Fruit fly (Drosophila melanogaster): Measurements from ENCODE around the gene Cbl.

Gene Cbl

DNA sequence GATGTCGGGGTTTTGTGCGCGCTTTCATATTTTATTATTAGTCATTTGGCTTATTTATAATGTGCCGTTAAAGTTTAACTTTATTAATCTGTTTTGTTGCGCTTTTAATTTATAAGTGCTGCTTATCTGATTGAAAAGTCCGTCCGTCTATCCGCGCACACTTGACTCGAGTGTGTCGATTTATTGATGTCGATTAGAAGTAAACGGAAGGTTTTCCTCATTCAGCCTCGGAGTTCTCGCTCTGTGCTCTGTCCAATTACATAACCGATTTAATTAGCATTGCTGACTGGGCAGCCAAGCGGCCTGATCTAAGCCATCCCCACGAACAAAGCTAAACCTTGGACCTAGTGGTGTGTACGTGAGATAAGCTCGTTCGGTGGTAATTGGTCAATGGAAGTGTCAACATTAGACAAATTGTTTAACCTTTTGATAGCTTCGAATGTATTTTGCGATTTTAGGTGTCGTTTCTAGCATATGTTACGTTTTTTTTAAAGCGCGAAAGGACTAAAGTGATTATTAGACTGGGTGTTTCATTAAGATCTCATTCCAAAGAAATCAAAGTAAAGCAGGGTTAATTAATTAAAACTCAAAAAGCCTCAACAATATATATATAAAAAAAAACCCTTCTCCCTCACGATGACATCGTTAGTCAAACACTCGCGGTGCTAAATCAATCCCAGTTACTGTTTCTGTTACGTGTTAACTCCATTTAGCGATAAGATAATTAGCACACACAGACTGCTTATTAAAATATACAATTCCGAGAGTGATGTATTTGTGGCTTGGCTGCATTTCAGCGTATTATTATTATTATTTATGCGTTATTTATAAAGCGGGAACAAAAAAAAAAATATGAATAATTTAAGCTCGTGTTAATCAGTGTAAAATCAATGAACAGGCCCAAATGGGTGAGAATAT, 28.9 kb downstream of the Cbl start:
- TF ChIP-seq CG14711 (tag; optimal IDR thresholded peaks at IDR 0.05) (no peak), pad (GFP tag; optimal IDR thresholded peaks at IDR 0.05) (no peak), cnc (optimal IDR thresholded peaks at IDR 0.05) (no peak), toe (GFP tag; optimal IDR thresholded peaks at IDR 0.05) (peak; percentile 39), Mnt (GFP tag; optimal IDR thresholded peaks at IDR 0.05) (no peak), CG5204 (GFP tag; optimal IDR thresholded peaks at IDR 0.05) (peak; percentile 62), CG7101 (tag; optimal IDR thresholded peaks at IDR 0.05) (peak; percentile 36), CG12768 (GFP tag; optimal IDR thresholded peaks at IDR 0.05) (peak; percentile 67), ovo (GFP tag; optimal IDR thresholded peaks at IDR 0.05) (no peak), Crg-1 (GFP tag; optimal IDR thresholded peaks at IDR 0.05) (no peak), CG33017 (tag; optimal IDR thresholded peaks at IDR 0.05) (peak; percentile 25), Clk (GFP tag; optimal IDR thresholded peaks at IDR 0.05) (no peak), kay (GFP tag; ENCODE audit: borderline replicate concordance) (peak; percentile 70), bab1 (GFP tag; optimal IDR thresholded peaks at IDR 0.05) (no peak), Hr96 (GFP tag; optimal IDR thresholded peaks at IDR 0.05) (peak; percentile 12), CG11617 (GFP tag; optimal IDR thresholded peaks at IDR 0.05) (peak; percentile 19), cic (GFP tag; optimal IDR thresholded peaks at IDR 0.05) (no peak), CG7045 (GFP tag; optimal IDR thresholded peaks at IDR 0.05) (peak; percentile 59), CG1620 (GFP tag; optimal IDR thresholded peaks at IDR 0.05) (no peak), tj (GFP tag; optimal IDR thresholded peaks at IDR 0.05) (peak; percentile 37)

DNA sequence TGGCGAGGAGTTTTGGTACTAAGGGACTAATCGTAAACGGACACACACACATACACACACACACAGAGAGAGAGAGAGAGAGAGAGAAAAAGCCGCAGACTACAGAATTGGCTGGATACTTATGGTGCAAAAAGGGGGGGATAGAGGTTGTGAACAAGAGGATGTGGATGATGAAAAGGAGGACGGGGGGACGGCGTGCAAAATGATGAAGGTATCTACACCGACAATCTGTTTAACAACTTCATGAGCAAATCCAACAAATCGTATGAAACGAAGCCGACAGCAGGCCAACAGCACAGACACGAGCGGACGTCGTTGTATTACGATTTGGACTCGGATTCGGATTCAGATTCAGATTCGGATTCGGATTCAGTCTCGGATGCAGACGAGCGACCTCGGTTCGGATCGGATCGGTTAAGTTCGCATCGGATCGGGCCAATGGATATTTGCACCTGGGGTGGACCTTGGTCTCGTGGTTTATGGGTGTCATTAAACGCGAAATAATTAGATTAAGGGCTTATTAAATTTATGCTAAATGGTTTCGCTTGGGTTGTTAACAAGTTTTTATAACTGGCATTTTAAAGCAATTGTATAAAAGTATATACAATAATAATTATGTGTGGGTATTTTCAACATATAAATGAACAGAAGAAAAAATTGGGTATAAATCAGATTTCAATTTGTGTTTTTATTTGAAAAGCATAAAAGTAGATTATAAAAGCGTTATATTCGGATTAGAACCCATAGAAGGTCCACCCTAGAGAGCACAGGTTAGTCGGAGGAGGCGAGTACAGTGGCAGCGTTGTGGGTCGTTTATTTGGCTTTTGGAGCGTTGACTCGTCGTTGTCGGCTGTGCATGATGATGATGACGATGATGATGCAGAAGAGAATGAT, 30.5 kb downstream of the Cbl start:
- TF ChIP-seq Mnt (GFP tag; optimal IDR thresholded peaks at IDR 0.05) (peak; percentile 25), tj (GFP tag; optimal IDR thresholded peaks at IDR 0.05) (peak; percentile 53), CG11617 (GFP tag; optimal IDR thresholded peaks at IDR 0.05) (peak; percentile 75), cic (GFP tag; optimal IDR thresholded peaks at IDR 0.05) (peak; percentile 17), CG14711 (tag; optimal IDR thresholded peaks at IDR 0.05) (peak; percentile 70), Crg-1 (GFP tag; optimal IDR thresholded peaks at IDR 0.05) (peak; percentile 32), bab1 (GFP tag; optimal IDR thresholded peaks at IDR 0.05) (peak; percentile 79), CG5204 (GFP tag; optimal IDR thresholded peaks at IDR 0.05) (peak; percentile 63), CG7101 (tag; optimal IDR thresholded peaks at IDR 0.05) (peak; percentile 74), cnc (optimal IDR thresholded peaks at IDR 0.05) (no peak), CG1620 (GFP tag; optimal IDR thresholded peaks at IDR 0.05) (peak; percentile 11), pad (GFP tag; optimal IDR thresholded peaks at IDR 0.05) (peak; percentile 46), CG7045 (GFP tag; optimal IDR thresholded peaks at IDR 0.05) (peak; percentile 77), toe (GFP tag; optimal IDR thresholded peaks at IDR 0.05) (peak; percentile 48), CG33017 (tag; optimal IDR thresholded peaks at IDR 0.05) (peak; percentile 77), Hr96 (GFP tag; optimal IDR thresholded peaks at IDR 0.05) (peak; percentile 53), kay (GFP tag; ENCODE audit: borderline replicate concordance) (no peak), Clk (GFP tag; optimal IDR thresholded peaks at IDR 0.05) (peak; percentile 54), CG12768 (GFP tag; optimal IDR thresholded peaks at IDR 0.05) (peak; percentile 52), ovo (GFP tag; optimal IDR thresholded peaks at IDR 0.05) (no peak)

DNA sequence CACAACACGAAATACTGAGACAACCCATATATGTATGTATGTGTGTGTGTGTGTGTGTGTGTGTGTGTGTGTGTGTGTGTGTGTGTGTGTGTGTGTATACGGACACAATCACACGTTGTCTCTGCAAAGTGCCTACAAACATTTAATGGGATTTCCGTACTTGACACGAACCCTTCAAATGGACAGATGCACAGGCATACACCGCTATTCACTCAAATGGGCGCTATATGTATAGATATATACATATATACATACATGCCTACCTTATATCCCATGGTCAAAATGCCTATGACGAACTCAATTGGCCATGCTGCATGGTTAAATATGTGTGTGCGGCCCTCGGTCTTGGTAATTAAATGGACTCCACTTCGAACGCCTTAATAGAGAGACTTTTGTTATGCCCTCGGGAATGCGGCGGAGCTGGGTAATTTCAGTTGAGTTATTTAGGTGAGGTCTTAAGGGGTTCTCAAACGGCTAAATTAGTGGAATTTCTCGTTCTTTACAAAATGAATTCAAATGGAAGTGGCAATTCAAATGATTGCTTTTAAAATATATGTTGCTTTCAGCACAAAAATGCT, 31.8 kb downstream of the Cbl start:
- TF ChIP-seq Hr96 (GFP tag; optimal IDR thresholded peaks at IDR 0.05) (no peak), Clk (GFP tag; optimal IDR thresholded peaks at IDR 0.05) (no peak), CG33017 (tag; optimal IDR thresholded peaks at IDR 0.05) (no peak)

dm6 chr3L:8457866-8458766, 33.4 kb downstream of the Cbl start:
- TF ChIP-seq CG12768 (GFP tag; optimal IDR thresholded peaks at IDR 0.05), result peak; percentile 59
- TF ChIP-seq Crg-1 (GFP tag; optimal IDR thresholded peaks at IDR 0.05), result no peak
- TF ChIP-seq kay (GFP tag; ENCODE audit: borderline replicate concordance), result no peak
- TF ChIP-seq CG33017 (tag; optimal IDR thresholded peaks at IDR 0.05), result peak; percentile 80
- peak; percentile 82 for TF ChIP-seq CG7101 (tag; optimal IDR thresholded peaks at IDR 0.05)
- peak; percentile 72 for TF ChIP-seq CG7045 (GFP tag; optimal IDR thresholded peaks at IDR 0.05)
- TF ChIP-seq CG11617 (GFP tag; optimal IDR thresholded peaks at IDR 0.05), result peak; percentile 68
- TF ChIP-seq CG1620 (GFP tag; optimal IDR thresholded peaks at IDR 0.05), result peak; percentile 39
- TF ChIP-seq cnc (optimal IDR thresholded peaks at IDR 0.05), result peak in 1 of 2 experiments; percentile 33
- peak; percentile 75 for TF ChIP-seq CG5204 (GFP tag; optimal IDR thresholded peaks at IDR 0.05)
- peak; percentile 87 for TF ChIP-seq bab1 (GFP tag; optimal IDR thresholded peaks at IDR 0.05)
- peak; percentile 75 for TF ChIP-seq CG14711 (tag; optimal IDR thresholded peaks at IDR 0.05)
- TF ChIP-seq cic (GFP tag; optimal IDR thresholded peaks at IDR 0.05), result peak; percentile 35
- TF ChIP-seq Mnt (GFP tag; optimal IDR thresholded peaks at IDR 0.05), result peak; percentile 12
- peak; percentile 61 for TF ChIP-seq Hr96 (GFP tag; optimal IDR thresholded peaks at IDR 0.05)
- no peak for TF ChIP-seq ovo (GFP tag; optimal IDR thresholded peaks at IDR 0.05)
- peak; percentile 48 for TF ChIP-seq tj (GFP tag; optimal IDR thresholded peaks at IDR 0.05)
- TF ChIP-seq pad (GFP tag; optimal IDR thresholded peaks at IDR 0.05), result no peak
- TF ChIP-seq Clk (GFP tag; optimal IDR thresholded peaks at IDR 0.05), result peak; percentile 14
- TF ChIP-seq toe (GFP tag; optimal IDR thresholded peaks at IDR 0.05), result peak; percentile 47
